Worm (Caenorhabditis elegans): ENCODE data around the gene rpc-11.

rpc-11 gene

ce11 chrIV:1407507-1407906 is 2.3 kb downstream of the rpc-11 start:
- TF ChIP-seq B0310.2 (tag; optimal IDR thresholded peaks at IDR 0.05) (no peak), ceh-13 (GFP tag; optimal IDR thresholded peaks at IDR 0.05) (no peak), sea-1 (GFP tag; conservative IDR thresholded peaks at IDR 0.05) (no peak), tra-4 (tag; optimal IDR thresholded peaks at IDR 0.05) (no peak), pes-1 (GFP tag; IDR thresholded peaks at IDR 0.05) (no peak), scrt-1 (GFP tag; IDR thresholded peaks at IDR 0.05) (no peak), F13C5.2 (tag; optimal IDR thresholded peaks at IDR 0.05) (no peak), hmbx-1 (tag; optimal IDR thresholded peaks at IDR 0.05) (no peak), ama-1 (optimal IDR thresholded peaks at IDR 0.05) (no peak), ets-7 (tag; optimal IDR thresholded peaks at IDR 0.05) (no peak), aly-1 (tag; optimal IDR thresholded peaks at IDR 0.05) (no peak), hnd-1 (tag; optimal IDR thresholded peaks at IDR 0.05) (no peak), tbx-37 (GFP tag; conservative IDR thresholded peaks at IDR 0.05) (no peak)

- TF ChIP-seq ama-1 (optimal IDR thresholded peaks at IDR 0.05) (no peak), ceh-13 (GFP tag; optimal IDR thresholded peaks at IDR 0.05) (no peak)
Observed at ce11 chrIV:1407049-1407448, 2.8 kb downstream of the rpc-11 start.

DNA sequence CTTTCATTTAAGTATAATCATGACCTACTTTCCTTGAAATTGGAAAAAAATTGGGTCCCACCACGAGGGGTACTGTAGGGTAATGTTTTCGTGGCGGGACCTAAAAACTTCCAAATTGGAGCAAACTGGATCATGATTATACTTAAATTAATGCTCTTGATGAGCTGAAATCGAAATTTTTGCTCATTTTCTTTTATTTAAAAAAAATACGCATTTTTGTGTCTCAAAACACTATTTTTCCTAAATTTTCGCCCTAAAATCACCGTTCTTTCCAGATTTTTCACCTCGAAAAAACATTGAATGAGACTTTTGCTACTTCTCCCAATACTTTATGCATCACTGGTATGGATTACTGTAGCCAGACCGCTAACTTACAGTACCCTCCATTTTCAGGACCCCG is 3.6 kb downstream of the rpc-11 start, which contains the start of gene spp-31:
Gene spp-31, plus strand, starts transcription at position 301 of the 400 bp plus-strand sequence.
- TF ChIP-seq ama-1 (optimal IDR thresholded peaks at IDR 0.05) (no peak), pes-1 (GFP tag; IDR thresholded peaks at IDR 0.05) (no peak), hmbx-1 (tag; optimal IDR thresholded peaks at IDR 0.05) (no peak), ets-7 (tag; optimal IDR thresholded peaks at IDR 0.05) (no peak), hmg-4 (GFP tag; optimal IDR thresholded peaks at IDR 0.05) (no peak), ceh-13 (GFP tag; optimal IDR thresholded peaks at IDR 0.05) (no peak), tra-4 (tag; optimal IDR thresholded peaks at IDR 0.05) (no peak)

DNA sequence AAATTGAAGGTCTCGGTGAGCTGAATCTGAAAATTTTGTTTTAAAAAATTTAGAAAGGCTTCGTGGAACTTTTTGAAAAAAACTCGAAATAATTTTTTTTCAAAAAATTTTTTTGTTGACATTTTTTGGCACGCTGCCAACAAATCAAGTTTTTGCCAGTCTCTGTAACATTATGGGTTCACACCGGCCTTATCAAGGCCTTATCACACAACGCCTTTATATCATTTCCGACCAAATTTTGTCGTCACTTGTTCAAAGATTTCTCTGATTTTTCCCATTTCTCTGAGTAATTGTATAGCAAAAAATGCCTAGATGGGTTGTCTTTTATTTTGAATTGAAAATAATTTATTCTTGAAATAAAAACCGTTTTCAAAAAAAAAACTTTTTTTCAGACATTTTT is 4.1 kb downstream of the rpc-11 start:
- no peak for TF ChIP-seq sea-1 (GFP tag; conservative IDR thresholded peaks at IDR 0.05)
- no peak for TF ChIP-seq ceh-13 (GFP tag; optimal IDR thresholded peaks at IDR 0.05)
- TF ChIP-seq tra-4 (tag; optimal IDR thresholded peaks at IDR 0.05): no peak
- TF ChIP-seq tbx-37 (GFP tag; conservative IDR thresholded peaks at IDR 0.05): no peak
- TF ChIP-seq hmbx-1 (tag; optimal IDR thresholded peaks at IDR 0.05): no peak
- TF ChIP-seq hmg-4 (GFP tag; optimal IDR thresholded peaks at IDR 0.05): no peak
- no peak for TF ChIP-seq scrt-1 (GFP tag; IDR thresholded peaks at IDR 0.05)
- TF ChIP-seq hnd-1 (tag; optimal IDR thresholded peaks at IDR 0.05): no peak
- TF ChIP-seq pes-1 (GFP tag; IDR thresholded peaks at IDR 0.05): no peak
- no peak for TF ChIP-seq ceh-36 (tag; optimal IDR thresholded peaks at IDR 0.05)

ce11 chrIV:1403960-1404359 is 5.9 kb downstream of the rpc-11 start:
- no peak for TF ChIP-seq hnd-1 (tag; optimal IDR thresholded peaks at IDR 0.05)
- TF ChIP-seq pes-1 (GFP tag; IDR thresholded peaks at IDR 0.05): no peak
- TF ChIP-seq hmg-4 (GFP tag; optimal IDR thresholded peaks at IDR 0.05): no peak
- no peak for TF ChIP-seq ama-1 (optimal IDR thresholded peaks at IDR 0.05)
- TF ChIP-seq F13C5.2 (tag; optimal IDR thresholded peaks at IDR 0.05): no peak
- no peak for TF ChIP-seq scrt-1 (GFP tag; IDR thresholded peaks at IDR 0.05)
- TF ChIP-seq hmbx-1 (tag; optimal IDR thresholded peaks at IDR 0.05): no peak
- TF ChIP-seq tra-4 (tag; optimal IDR thresholded peaks at IDR 0.05): no peak
- no peak for TF ChIP-seq sea-1 (GFP tag; conservative IDR thresholded peaks at IDR 0.05)

DNA sequence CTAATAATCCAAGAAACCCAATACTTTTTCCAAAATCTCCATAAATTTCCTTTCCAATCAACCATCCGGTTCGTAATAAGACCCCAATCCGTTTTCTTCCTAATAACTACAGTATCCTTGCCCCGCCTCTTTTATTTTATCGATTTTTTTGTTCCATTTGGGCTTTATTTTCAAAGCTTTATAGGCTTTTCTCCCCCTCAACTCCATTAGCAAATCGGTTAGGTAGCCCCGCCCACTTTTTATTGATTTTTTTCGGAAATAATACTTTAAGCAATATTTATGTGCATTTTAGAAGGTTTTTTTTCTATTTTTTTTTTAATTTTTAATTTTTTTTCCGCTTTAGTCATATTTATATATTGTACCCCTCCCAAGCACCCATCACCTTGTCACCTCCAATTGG is 9.8 kb downstream of the rpc-11 start:
- TF ChIP-seq aly-1 (tag; optimal IDR thresholded peaks at IDR 0.05) (no peak), ceh-13 (GFP tag; optimal IDR thresholded peaks at IDR 0.05) (no peak), hmbx-1 (tag; optimal IDR thresholded peaks at IDR 0.05) (no peak), pes-1 (GFP tag; IDR thresholded peaks at IDR 0.05) (no peak), tra-4 (tag; optimal IDR thresholded peaks at IDR 0.05) (no peak), sea-1 (GFP tag; conservative IDR thresholded peaks at IDR 0.05) (no peak), scrt-1 (GFP tag; IDR thresholded peaks at IDR 0.05) (no peak), hnd-1 (tag; optimal IDR thresholded peaks at IDR 0.05) (no peak), F13C5.2 (tag; optimal IDR thresholded peaks at IDR 0.05) (no peak), ama-1 (optimal IDR thresholded peaks at IDR 0.05) (no peak), hmg-4 (GFP tag; optimal IDR thresholded peaks at IDR 0.05) (no peak), ets-7 (tag; optimal IDR thresholded peaks at IDR 0.05) (no peak), tbx-11 (GFP tag; IDR thresholded peaks at IDR 0.05) (no peak)

DNA sequence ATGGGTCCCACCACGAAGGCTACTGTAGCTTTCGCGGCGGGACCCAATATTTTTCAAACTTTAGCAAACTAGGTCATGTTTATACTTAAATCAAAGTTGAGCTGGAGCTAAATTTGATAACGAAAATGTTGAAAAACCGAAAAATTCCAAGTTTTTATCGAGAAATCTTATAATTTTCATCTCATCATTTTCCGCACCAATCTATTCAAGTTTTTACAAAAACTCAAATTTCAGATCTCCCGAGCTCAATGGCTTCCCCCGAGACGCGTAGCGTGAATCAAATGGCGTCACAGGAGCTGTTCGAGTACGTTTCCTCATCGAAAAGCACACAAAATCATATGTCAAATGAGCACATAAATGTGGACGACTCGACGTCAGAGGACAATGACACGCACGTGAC is 11.9 kb downstream of the rpc-11 start:
- no peak for TF ChIP-seq hmbx-1 (tag; optimal IDR thresholded peaks at IDR 0.05)
- no peak for TF ChIP-seq flt-1 (GFP tag; IDR thresholded peaks at IDR 0.05)
- no peak for TF ChIP-seq ets-7 (tag; optimal IDR thresholded peaks at IDR 0.05)
- TF ChIP-seq sea-1 (GFP tag; conservative IDR thresholded peaks at IDR 0.05): no peak
- TF ChIP-seq ceh-13 (GFP tag; optimal IDR thresholded peaks at IDR 0.05): no peak
- no peak for TF ChIP-seq hnd-1 (tag; optimal IDR thresholded peaks at IDR 0.05)
- no peak for TF ChIP-seq ceh-36 (tag; optimal IDR thresholded peaks at IDR 0.05)
- TF ChIP-seq F13C5.2 (tag; optimal IDR thresholded peaks at IDR 0.05): no peak
- TF ChIP-seq tra-4 (tag; optimal IDR thresholded peaks at IDR 0.05): no peak
- no peak for TF ChIP-seq tbx-11 (GFP tag; IDR thresholded peaks at IDR 0.05)
- TF ChIP-seq tbx-37 (GFP tag; conservative IDR thresholded peaks at IDR 0.05): no peak
- TF ChIP-seq pes-1 (GFP tag; IDR thresholded peaks at IDR 0.05): no peak
- no peak for TF ChIP-seq B0310.2 (tag; optimal IDR thresholded peaks at IDR 0.05)
- no peak for TF ChIP-seq hmg-4 (GFP tag; optimal IDR thresholded peaks at IDR 0.05)
- TF ChIP-seq ama-1 (optimal IDR thresholded peaks at IDR 0.05): no peak
- TF ChIP-seq aly-1 (tag; optimal IDR thresholded peaks at IDR 0.05): no peak
- no peak for TF ChIP-seq scrt-1 (GFP tag; IDR thresholded peaks at IDR 0.05)

DNA sequence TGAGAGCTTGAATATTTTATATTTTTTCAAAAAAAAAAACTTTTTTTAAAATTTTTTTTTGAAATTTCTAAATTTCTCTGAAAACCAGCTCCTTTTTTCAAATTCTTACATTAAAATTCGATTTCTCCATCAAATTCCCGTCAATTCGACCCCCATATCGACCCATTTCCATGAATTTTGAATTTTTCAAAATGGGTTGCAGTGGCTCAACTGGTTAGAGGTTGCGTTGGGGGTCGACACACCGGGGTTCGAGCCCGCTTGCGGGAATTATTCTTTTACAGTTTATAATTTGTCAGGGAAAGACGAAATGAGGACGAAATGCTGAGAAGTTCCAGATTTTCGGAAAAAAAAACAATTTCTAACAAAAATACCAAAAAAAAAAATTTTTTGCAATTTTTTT is 15.8 kb downstream of the rpc-11 start:
- TF ChIP-seq sea-1 (GFP tag; conservative IDR thresholded peaks at IDR 0.05) (no peak), B0310.2 (tag; optimal IDR thresholded peaks at IDR 0.05) (no peak), ama-1 (optimal IDR thresholded peaks at IDR 0.05) (no peak), hmg-4 (GFP tag; optimal IDR thresholded peaks at IDR 0.05) (no peak), hmbx-1 (tag; optimal IDR thresholded peaks at IDR 0.05) (no peak), ets-7 (tag; optimal IDR thresholded peaks at IDR 0.05) (no peak), tra-4 (tag; optimal IDR thresholded peaks at IDR 0.05) (no peak), ceh-13 (GFP tag; optimal IDR thresholded peaks at IDR 0.05) (no peak), hnd-1 (tag; optimal IDR thresholded peaks at IDR 0.05) (no peak)

Measured in whole organism, early embryonic.